Worm (Caenorhabditis elegans): ENCODE data around the gene ech-2.
A peak's percentile ranks its signal among the peaks of the same experiment; 100 is the strongest.

ech-2 gene

DNA sequence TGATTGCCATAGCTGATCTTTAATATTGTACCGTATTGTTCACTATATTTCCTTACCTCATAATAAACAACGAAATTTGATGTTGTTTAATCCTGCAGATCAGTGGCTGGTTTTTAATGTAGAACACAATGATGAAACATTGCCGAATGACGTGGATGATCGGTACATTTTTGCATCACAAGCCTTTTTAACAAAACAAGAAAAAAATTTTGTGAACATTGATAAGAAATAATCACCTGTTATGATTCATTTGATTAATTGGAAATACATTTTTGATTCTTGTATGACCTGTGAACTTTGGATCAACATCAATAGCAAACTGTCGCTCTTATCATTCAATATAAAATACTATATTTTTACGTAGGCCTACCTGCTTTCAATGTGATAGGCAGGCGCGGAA lies 46.7 kb upstream of the ech-2 start (continued):
- TF ChIP-seq pqm-1 (tag; optimal IDR thresholded peaks at IDR 0.05) (no peak), F44E2.7 (GFP tag; IDR thresholded peaks at IDR 0.05) (no peak), lin-29 (GFP tag; IDR thresholded peaks at IDR 0.05) (no peak), daf-19 (GFP tag; conservative IDR thresholded peaks at IDR 0.05) (no peak), zip-2 (tag; optimal IDR thresholded peaks at IDR 0.05) (no peak), gei-8 (GFP tag; optimal IDR thresholded peaks at IDR 0.05) (no peak), hlh-30 (tag; optimal IDR thresholded peaks at IDR 0.05; ENCODE audit: insufficient read depth) (peak; percentile 33), aha-1 (tag) (peak; percentile 55), saeg-2 (GFP tag; IDR thresholded peaks at IDR 0.05) (no peak), ceh-28 (tag; optimal IDR thresholded peaks at IDR 0.05) (no peak), D1046.2 (GFP tag; IDR thresholded peaks at IDR 0.05) (no peak), hlh-11 (tag; optimal IDR thresholded peaks at IDR 0.05) (peak; percentile 24), nhr-48 (tag; optimal IDR thresholded peaks at IDR 0.05) (peak; percentile 10), madf-9 (GFP tag; conservative IDR thresholded peaks at IDR 0.05) (no peak), daf-12 (tag; optimal IDR thresholded peaks at IDR 0.05) (no peak), nhr-11 (tag; optimal IDR thresholded peaks at IDR 0.05) (no peak), dmd-6 (GFP tag; IDR thresholded peaks at IDR 0.05) (no peak; the same call in 1 of the 2 replicates), lsy-2 (tag; optimal IDR thresholded peaks at IDR 0.05) (no peak), lin-15B (tag; optimal IDR thresholded peaks at IDR 0.05) (no peak), fos-1 (tag; optimal IDR thresholded peaks at IDR 0.05) (no peak), F49E8.2 (tag; optimal IDR thresholded peaks at IDR 0.05; ENCODE audit: borderline replicate concordance) (no peak)

DNA sequence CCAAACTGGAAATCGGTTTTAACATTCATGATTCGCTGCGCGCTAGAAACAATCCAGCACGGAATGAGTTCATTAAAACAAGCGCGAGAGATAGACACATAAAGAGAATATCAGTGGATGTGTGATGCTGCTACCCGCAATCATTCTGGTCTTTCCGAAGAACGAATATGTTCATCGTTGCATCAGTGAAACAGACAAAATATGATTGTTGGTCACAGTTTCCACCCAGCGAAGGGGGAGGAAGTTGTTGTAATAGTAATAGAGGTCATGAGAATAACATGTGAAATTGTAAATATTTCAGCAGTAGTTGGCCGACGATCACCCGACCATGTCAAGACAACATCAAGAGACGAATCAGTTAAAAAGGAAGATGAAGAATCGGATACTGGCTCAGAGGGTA lies 45.1 kb upstream of the ech-2 start:
- TF ChIP-seq tra-1 (GFP tag; IDR thresholded peaks at IDR 0.05) (no peak), nhr-10 (tag; optimal IDR thresholded peaks at IDR 0.05) (peak; percentile 34), lir-3 (tag; optimal IDR thresholded peaks at IDR 0.05) (no peak), nhr-48 (tag; optimal IDR thresholded peaks at IDR 0.05) (peak; percentile 48), mxl-2 (GFP tag; conservative IDR thresholded peaks at IDR 0.05) (peak; percentile 52; the same call in 1 of the 2 replicates), nhr-76 (tag; optimal IDR thresholded peaks at IDR 0.05) (no peak), mep-1 (tag; optimal IDR thresholded peaks at IDR 0.05) (peak; percentile 9), Y5F2A.4 (GFP tag; optimal IDR thresholded peaks at IDR 0.05) (no peak), hlh-11 (tag; optimal IDR thresholded peaks at IDR 0.05) (peak; percentile 55), mdl-1 (tag; optimal IDR thresholded peaks at IDR 0.05) (peak in 1 of 2 experiments; percentile 70), nhr-28 (tag; optimal IDR thresholded peaks at IDR 0.05) (peak; percentile 48), mxl-3 (GFP tag; optimal IDR thresholded peaks at IDR 0.05) (peak; percentile 11), F49E8.2 (tag; optimal IDR thresholded peaks at IDR 0.05; ENCODE audit: borderline replicate concordance) (no peak), cey-2 (tag; optimal IDR thresholded peaks at IDR 0.05; ENCODE audit: borderline replicate concordance, insufficient read depth) (peak; percentile 54), dmd-6 (GFP tag; IDR thresholded peaks at IDR 0.05) (peak; percentile 49; the same call in 1 of the 2 replicates), pha-4 (GFP tag; IDR thresholded peaks at IDR 0.05) (no peak), pha-4 (tag; optimal IDR thresholded peaks at IDR 0.05) (no peak), Y75B8A.6 (GFP tag; IDR thresholded peaks at IDR 0.05) (no peak), hlh-30 (tag; optimal IDR thresholded peaks at IDR 0.05; ENCODE audit: insufficient read depth) (peak; percentile 62), aly-2 (tag; optimal IDR thresholded peaks at IDR 0.05) (no peak), vab-7 (GFP tag; IDR thresholded peaks at IDR 0.05) (no peak), nhr-25 (tag; optimal IDR thresholded peaks at IDR 0.05; ENCODE audit: borderline replicate concordance, insufficient read depth) (peak; percentile 66)

ce11 chrIV:11900399-11900798 lies 44.2 kb upstream of the ech-2 start:
- TF ChIP-seq unc-62 (GFP tag; optimal IDR thresholded peaks at IDR 0.05 in 1 of 2): peak in 1 of 2 experiments; percentile 90
- no peak for TF ChIP-seq unc-62 (tag; optimal IDR thresholded peaks at IDR 0.05)
- TF ChIP-seq mdt-29 (GFP tag; IDR thresholded peaks at IDR 0.05): no peak
